Worm (Caenorhabditis elegans): ENCODE measurements around the gene F22B8.3.
A peak's percentile ranks its signal among the peaks of the same experiment; 100 is the strongest.

Gene F22B8.3

ce11 chrV:16057010-16057463, 33.7 kb upstream of the F22B8.3 start, which contains the start of gene F14H3.5:
Gene F14H3.5, minus strand, starts transcription at chrV:16057060.
- no peak for TF ChIP-seq nhr-77 (tag; optimal IDR thresholded peaks at IDR 0.05)
- TF ChIP-seq madf-5 (GFP tag; IDR thresholded peaks at IDR 0.05) = no peak
- no peak for TF ChIP-seq mes-2 (tag; optimal IDR thresholded peaks at IDR 0.05; ENCODE audit: poor library complexity, severe bottlenecking)
- TF ChIP-seq hlh-30 (tag; optimal IDR thresholded peaks at IDR 0.05; ENCODE audit: insufficient read depth) = no peak
- no peak for TF ChIP-seq duxl-1 (tag; optimal IDR thresholded peaks at IDR 0.05; ENCODE audit: poor library complexity)
- TF ChIP-seq unc-130 (GFP tag; optimal IDR thresholded peaks at IDR 0.05) = no peak
- TF ChIP-seq lin-39 (tag; optimal IDR thresholded peaks at IDR 0.05) = no peak
- no peak for TF ChIP-seq skn-1 (tag; optimal IDR thresholded peaks at IDR 0.05)
- no peak for TF ChIP-seq lin-13 (GFP tag; optimal IDR thresholded peaks at IDR 0.05)
- no peak for TF ChIP-seq dve-1 (tag; optimal IDR thresholded peaks at IDR 0.05; ENCODE audit: insufficient read depth)
- TF ChIP-seq R02D3.7 (tag; optimal IDR thresholded peaks at IDR 0.05) = no peak
- no peak for TF ChIP-seq F26F4.8 (GFP tag; conservative IDR thresholded peaks at IDR 0.05)
- TF ChIP-seq fos-1 (tag; optimal IDR thresholded peaks at IDR 0.05) = no peak
- no peak for TF ChIP-seq sdz-12 (GFP tag; optimal IDR thresholded peaks at IDR 0.05)
- TF ChIP-seq nhr-6 (tag; optimal IDR thresholded peaks at IDR 0.05) = no peak
- no peak for TF ChIP-seq ztf-7 (tag; optimal IDR thresholded peaks at IDR 0.05)
- no peak for TF ChIP-seq aly-2 (tag; optimal IDR thresholded peaks at IDR 0.05)

- TF ChIP-seq mdl-1 (tag; optimal IDR thresholded peaks at IDR 0.05) (no peak), nhr-111 (GFP tag; optimal IDR thresholded peaks at IDR 0.05) (no peak), daf-19 (GFP tag; conservative IDR thresholded peaks at IDR 0.05) (no peak), D1046.2 (GFP tag; IDR thresholded peaks at IDR 0.05) (no peak), ZK337.2 (GFP tag; IDR thresholded peaks at IDR 0.05) (no peak), rbr-2 (tag; optimal IDR thresholded peaks at IDR 0.05) (no peak), nhr-42 (GFP tag; IDR thresholded peaks at IDR 0.05) (no peak), ceh-32 (tag; optimal IDR thresholded peaks at IDR 0.05; ENCODE audit: poor library complexity) (no peak), lim-7 (GFP tag; IDR thresholded peaks at IDR 0.05) (no peak), nhr-48 (tag; optimal IDR thresholded peaks at IDR 0.05) (no peak), aly-2 (tag; optimal IDR thresholded peaks at IDR 0.05) (no peak), hmg-1.1 (GFP tag; IDR thresholded peaks at IDR 0.05) (no peak)
These were observed 31.9 kb upstream of the F22B8.3 start, which contains the start of gene F14H3.6 for ce11 chrV:16058872-16059271. Gene F14H3.6, minus strand, starts transcription at chrV:16058893.

ce11 chrV:16060135-16060534, 30.6 kb upstream of the F22B8.3 start, which contains the start of gene F14H3.15:
Gene F14H3.15, minus strand, starts transcription at chrV:16060235.
- TF ChIP-seq nhr-111 (GFP tag; optimal IDR thresholded peaks at IDR 0.05) (no peak), ceh-82 (tag; optimal IDR thresholded peaks at IDR 0.05) (no peak), hlh-11 (tag; optimal IDR thresholded peaks at IDR 0.05) (no peak), Y75B8A.6 (GFP tag; IDR thresholded peaks at IDR 0.05) (no peak), pha-4 (GFP tag; IDR thresholded peaks at IDR 0.05) (no peak), pha-4 (tag; optimal IDR thresholded peaks at IDR 0.05) (no peak), Y48G9A.11 (GFP tag; IDR thresholded peaks at IDR 0.05) (no peak), jun-1 (tag; optimal IDR thresholded peaks at IDR 0.05) (no peak), nhr-42 (GFP tag; IDR thresholded peaks at IDR 0.05) (no peak), dmd-8 (GFP tag; IDR thresholded peaks at IDR 0.05) (no peak), F10B5.3 (tag; optimal IDR thresholded peaks at IDR 0.05) (no peak)

ce11 chrV:16061993-16062392, 28.8 kb upstream of the F22B8.3 start, which contains the start of gene fbxa-100:
Gene fbxa-100, minus strand, starts transcription at chrV:16062093.
- TF ChIP-seq daf-19 (GFP tag; conservative IDR thresholded peaks at IDR 0.05) (no peak), aha-1 (tag) (peak; percentile 23)

Measured in whole organism, L4 larva.